Worm (Caenorhabditis elegans) whole organism, L4/young adult: ENCODE measurements around the gene R09H10.7.

Experiments used
- W03F9.2 ChIP-seq: fragments of 150-350 bp; optimal IDR thresholded peaks from 2 replicates; lab custom pipeline; 2014; ENCODE audit warnings: missing biosample characterization, missing genetic modification characterization
- dao-5 ChIP-seq: sonication (generic microtip); optimal IDR thresholded peaks from 2 replicates; lab custom pipeline; 2016; ENCODE audit warnings: missing genotype, missing genetic modification characterization, moderate library complexity, missing compliant biosample characterization

DNA sequence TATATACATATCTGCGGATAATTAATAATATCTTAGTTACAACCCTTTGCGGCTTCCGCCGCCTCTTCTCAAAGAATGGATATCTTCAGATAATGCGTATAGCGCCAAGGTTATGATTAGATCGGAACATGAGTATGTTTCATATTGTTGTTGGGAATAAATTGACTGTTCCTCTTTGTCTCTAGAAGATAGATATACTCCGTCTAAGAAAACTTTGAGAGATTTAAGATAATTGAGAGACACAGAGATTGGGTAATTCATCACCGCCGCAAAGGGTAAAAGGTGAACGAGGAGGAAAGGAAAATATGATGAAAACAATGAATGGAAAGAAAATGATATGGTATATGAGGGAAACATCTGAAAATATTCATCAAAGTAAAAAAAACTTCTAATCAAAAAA, 44.3 kb upstream of the R09H10.7 start:
- TF ChIP-seq dao-5 (no peak), W03F9.2 (tag; lab: Kevin White, UChicago) (no peak)
